Fruit fly (Drosophila melanogaster) whole organism, pupa: ENCODE measurements around the gene sro.

ENCODE experiments used
- CG10348 ChIP-seq: fragments of 200-800 bp; sonication (Bioruptor generic); IDR thresholded peaks from 2 replicates; pipeline ENCODE4 v1.3.6; 2022; ENCODE audit warnings: missing biosample characterization, missing genetic modification characterization
- CG12605 ChIP-seq: fragments of 200-800 bp; sonication (Bioruptor generic); IDR thresholded peaks from 2 replicates; pipeline ENCODE4 v1.3.6; 2022; ENCODE audit warnings: missing biosample characterization, missing genetic modification characterization
- CG13204 ChIP-seq: fragments of 200-800 bp; sonication (Bioruptor generic); optimal IDR thresholded peaks from 2 replicates; lab custom pipeline; 2018; ENCODE audit warnings: missing biosample characterization, mild to moderate bottlenecking, missing genetic modification characterization, moderate library complexity
- CG14655 ChIP-seq: fragments of 200-800 bp; sonication (Bioruptor generic); optimal IDR thresholded peaks from 3 replicates; lab custom pipeline; 2017; ENCODE audit warnings: mild to moderate bottlenecking, missing biosample characterization, missing genetic modification reagents, missing genetic modification characterization
- CG15710 ChIP-seq: fragments of 200-800 bp; sonication (Bioruptor generic); optimal IDR thresholded peaks from 2 replicates; lab custom pipeline; 2018; ENCODE audit warnings: missing biosample characterization, mild to moderate bottlenecking, missing genetic modification characterization, moderate library complexity
- CG17806 ChIP-seq: fragments of 200-800 bp; sonication (Bioruptor generic); optimal IDR thresholded peaks from 2 replicates; lab custom pipeline; 2018; ENCODE audit warnings: missing biosample characterization, mild to moderate bottlenecking, missing genetic modification characterization, moderate library complexity
- CG32121 ChIP-seq: fragments of 200-800 bp; sonication (Bioruptor generic); IDR thresholded peaks from 2 replicates; pipeline ENCODE4 v1.3.6; 2022; ENCODE audit warnings: missing biosample characterization, missing genetic modification characterization
- CG34367 ChIP-seq: fragments of 200-800 bp; sonication (Bioruptor generic); optimal IDR thresholded peaks from 2 replicates; lab custom pipeline; 2018; ENCODE audit warnings: missing biosample characterization, mild to moderate bottlenecking, missing genetic modification characterization
- CG4496 ChIP-seq: fragments of 200-800 bp; sonication (Bioruptor generic); IDR thresholded peaks from 3 replicates; pipeline ENCODE4 v1.3.6; 2022; ENCODE audit warnings: missing biosample characterization, missing genetic modification characterization
- CG8159 ChIP-seq: fragments of 200-800 bp; sonication (Bioruptor generic); optimal IDR thresholded peaks from 3 replicates; lab custom pipeline; 2018; ENCODE audit warnings: missing biosample characterization, mild to moderate bottlenecking, missing genetic modification characterization, moderate library complexity
- CG8301 ChIP-seq: fragments of 200-800 bp; sonication (Bioruptor generic); optimal IDR thresholded peaks from 2 replicates; lab custom pipeline; 2018; ENCODE audit warnings: missing biosample characterization, mild to moderate bottlenecking, missing genetic modification characterization
- CG9948 ChIP-seq: fragments of 200-800 bp; sonication (Bioruptor generic); optimal IDR thresholded peaks from 2 replicates; lab custom pipeline; 2018; ENCODE audit warnings: missing biosample characterization, mild to moderate bottlenecking, missing genetic modification characterization, moderate library complexity
- D1 ChIP-seq: fragments of 200-800 bp; sonication (Bioruptor generic); optimal IDR thresholded peaks from 2 replicates; lab custom pipeline; 2018; ENCODE audit warnings: missing biosample characterization, mild to moderate bottlenecking, missing genetic modification characterization, moderate library complexity
- EcR ChIP-seq: fragments of 200-800 bp; sonication (Bioruptor generic); optimal IDR thresholded peaks from 3 replicates; lab custom pipeline; 2019; ENCODE audit warnings: missing biosample characterization, missing genetic modification characterization, mild to moderate bottlenecking, moderate library complexity, missing genetic modification reagents
- Ets98B ChIP-seq: fragments of 200-800 bp; sonication (Bioruptor generic); IDR thresholded peaks from 2 replicates; pipeline ENCODE4 v1.3.6; 2022; ENCODE audit warnings: missing biosample characterization, missing genetic modification characterization
- Pif1A ChIP-seq: fragments of 200-800 bp; sonication (Bioruptor generic); optimal IDR thresholded peaks from 3 replicates; lab custom pipeline; 2016; ENCODE audit warnings: missing biosample characterization, missing genetic modification characterization
- Pif1B ChIP-seq: fragments of 200-800 bp; sonication (Bioruptor generic); optimal IDR thresholded peaks from 3 replicates; lab custom pipeline; 2016; ENCODE audit warnings: missing biosample characterization, missing genetic modification characterization
- Snoo ChIP-seq: fragments of 200-800 bp; sonication (Bioruptor generic); optimal IDR thresholded peaks from 3 replicates; lab custom pipeline; 2017; ENCODE audit warnings: missing biosample characterization, mild to moderate bottlenecking, missing genetic modification characterization, inconsistent platforms
- fd96Ca ChIP-seq: fragments of 200-800 bp; sonication (Bioruptor generic); IDR thresholded peaks from 3 replicates; pipeline ENCODE4 v1.3.6; 2022; ENCODE audit warnings: missing biosample characterization, missing genetic modification characterization
- gl ChIP-seq: fragments of 200-800 bp; sonication (Bioruptor generic); optimal IDR thresholded peaks from 2 replicates; lab custom pipeline; 2018; ENCODE audit warnings: missing biosample characterization, mild to moderate bottlenecking, missing genetic modification characterization
- rn ChIP-seq: fragments of 200-800 bp; sonication (Bioruptor generic); IDR thresholded peaks from 2 replicates; pipeline ENCODE4 v1.3.6; 2022; ENCODE audit warnings: missing biosample characterization, missing genetic modification characterization

The sro gene

DNA sequence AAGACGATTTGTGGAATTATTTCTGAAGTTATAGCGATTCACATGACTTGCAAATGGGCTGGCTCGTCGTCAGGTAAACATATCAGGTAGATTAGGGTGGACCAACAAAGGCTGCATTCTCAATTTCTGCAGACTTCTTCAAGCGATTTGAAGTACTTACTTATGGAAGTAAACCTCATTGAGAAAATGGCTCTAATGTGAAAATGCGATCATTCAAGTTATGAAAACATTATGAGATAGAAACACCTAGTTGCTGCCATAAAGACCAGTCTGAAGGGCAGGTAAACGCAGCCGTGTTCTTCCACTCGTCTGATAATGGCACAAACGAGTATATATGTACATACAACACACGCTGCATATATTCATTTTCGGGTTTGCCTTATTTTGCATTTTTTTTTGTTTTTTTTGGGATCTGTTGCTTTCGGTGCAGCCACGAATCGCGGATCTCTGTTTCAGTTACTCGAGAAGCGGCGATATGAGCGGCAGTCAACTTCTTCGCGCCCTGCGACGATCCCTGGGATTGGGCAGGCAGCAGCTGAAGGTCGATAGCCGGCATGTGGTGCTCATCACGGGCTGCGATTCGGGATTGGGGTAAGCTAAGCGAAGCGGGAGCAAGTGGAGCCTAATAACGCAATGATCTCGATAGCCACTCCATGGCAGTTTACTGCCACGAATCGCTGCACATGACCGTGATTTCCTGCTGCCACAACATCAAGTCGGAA lies at the start of gene sro:
Gene sro, plus strand, starts transcription at position 437 of the 722 bp plus-strand sequence.
- TF ChIP-seq D1 (tag; lab: Kevin White, UChicago) (no peak), CG12605 (GFP tag; lab: Robert Waterston, UW) (no peak), gl (no peak), CG4496 (GFP tag; lab: Robert Waterston, UW) (no peak), CG8159 (tag; lab: Kevin White, UChicago) (peak; percentile 86)

DNA sequence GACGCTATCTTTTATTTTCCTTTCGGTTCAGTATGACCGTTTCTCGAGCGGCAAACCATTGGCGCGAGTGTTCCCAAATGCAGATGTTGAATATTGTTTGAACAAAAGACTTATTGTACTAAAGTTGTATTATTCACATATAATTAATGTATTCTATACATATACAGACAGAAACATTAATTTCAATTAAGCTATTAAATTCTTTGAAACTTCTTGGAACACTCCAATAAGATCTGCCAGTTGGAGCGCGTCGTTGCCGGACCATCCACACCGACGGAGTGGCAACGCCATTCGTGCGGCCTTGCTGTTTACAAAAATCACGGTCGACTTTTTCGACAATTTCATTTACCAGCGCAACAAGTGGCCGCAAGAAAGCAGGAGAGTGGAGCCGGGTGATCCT lies 49.3 kb upstream of the sro start, which contains the start of the genes Wdr24 and IntS11:
Gene Wdr24, minus strand, starts transcription at position 37 of the 400 bp plus-strand sequence.
Gene IntS11, plus strand, starts transcription at position 282 of the 400 bp plus-strand sequence.
- peak; percentile 98 for TF ChIP-seq rn
- TF ChIP-seq Pif1B (GFP tag; lab: Kevin White, UChicago) = no peak
- peak; percentile 99 for TF ChIP-seq CG10348 (GFP tag; lab: Robert Waterston, UW)
- peak; percentile 99 for TF ChIP-seq CG4496 (GFP tag; lab: Robert Waterston, UW)
- peak; percentile 96 for TF ChIP-seq CG8301 (tag; lab: Kevin White, UChicago)
- peak; percentile 94 for TF ChIP-seq CG34367
- TF ChIP-seq CG14655 (GFP tag; lab: Kevin White, UChicago) = no peak
- peak; percentile 92 for TF ChIP-seq CG9948 (tag; lab: Kevin White, UChicago)
- TF ChIP-seq CG8159 (tag; lab: Kevin White, UChicago) = peak; percentile 94
- TF ChIP-seq Snoo (tag; lab: Kevin White, UChicago) = peak; percentile 95
- TF ChIP-seq CG12605 (GFP tag; lab: Robert Waterston, UW) = peak; percentile 97
- TF ChIP-seq gl = peak; percentile 83
- TF ChIP-seq CG17806 (tag; lab: Kevin White, UChicago) = peak; percentile 96
- no peak for TF ChIP-seq D1 (tag; lab: Kevin White, UChicago)
- TF ChIP-seq fd96Ca = peak; percentile 98
- TF ChIP-seq Ets98B (GFP tag; lab: Robert Waterston, UW) = peak; percentile 98
- peak; percentile 98 for TF ChIP-seq CG32121
- TF ChIP-seq CG13204 (GFP tag; lab: Kevin White, UChicago) = no peak
- peak; percentile 7 for TF ChIP-seq EcR
- TF ChIP-seq CG15710 (tag; lab: Kevin White, UChicago) = peak; percentile 98
- no peak for TF ChIP-seq Pif1A

dm6 chr3R:29748591-29749303 lies 45.6 kb upstream of the sro start, which contains the start of the genes ATPsyngamma and yata:
ATPsyngamma (minus strand) TSS chr3R:29749163.
yata (plus strand) TSS chr3R:29749219.
- peak; percentile 39 for TF ChIP-seq Snoo (tag; lab: Kevin White, UChicago)
- 0 out of 3 replicates have a peak, but pooled peaks have one; percentile 27 for TF ChIP-seq CG4496 (GFP tag; lab: Robert Waterston, UW)
- TF ChIP-seq EcR = no peak
- TF ChIP-seq gl = no peak
- peak; percentile 45 for TF ChIP-seq CG15710 (tag; lab: Kevin White, UChicago)
- TF ChIP-seq, all 21 proteins: peak for 3

dm6 chr3R:29749304-29750066 lies 44.9 kb upstream of the sro start:
- no peak for TF ChIP-seq gl
- TF ChIP-seq CG8301 (tag; lab: Kevin White, UChicago) = no peak
- TF ChIP-seq EcR = no peak
- no peak for TF ChIP-seq Snoo (tag; lab: Kevin White, UChicago)
- no peak for TF ChIP-seq CG15710 (tag; lab: Kevin White, UChicago)
- no peak for TF ChIP-seq CG17806 (tag; lab: Kevin White, UChicago)
- no peak for TF ChIP-seq CG14655 (GFP tag; lab: Kevin White, UChicago)
- TF ChIP-seq fd96Ca = no peak
- TF ChIP-seq CG12605 (GFP tag; lab: Robert Waterston, UW) = no peak
- no peak for TF ChIP-seq Ets98B (GFP tag; lab: Robert Waterston, UW)
- no peak for TF ChIP-seq D1 (tag; lab: Kevin White, UChicago)
- TF ChIP-seq CG8159 (tag; lab: Kevin White, UChicago) = no peak
- TF ChIP-seq CG10348 (GFP tag; lab: Robert Waterston, UW) = no peak
- TF ChIP-seq CG13204 (GFP tag; lab: Kevin White, UChicago) = no peak
- TF ChIP-seq CG9948 (tag; lab: Kevin White, UChicago) = no peak
- TF ChIP-seq rn = no peak
- TF ChIP-seq Pif1A = no peak
- no peak for TF ChIP-seq CG34367

DNA sequence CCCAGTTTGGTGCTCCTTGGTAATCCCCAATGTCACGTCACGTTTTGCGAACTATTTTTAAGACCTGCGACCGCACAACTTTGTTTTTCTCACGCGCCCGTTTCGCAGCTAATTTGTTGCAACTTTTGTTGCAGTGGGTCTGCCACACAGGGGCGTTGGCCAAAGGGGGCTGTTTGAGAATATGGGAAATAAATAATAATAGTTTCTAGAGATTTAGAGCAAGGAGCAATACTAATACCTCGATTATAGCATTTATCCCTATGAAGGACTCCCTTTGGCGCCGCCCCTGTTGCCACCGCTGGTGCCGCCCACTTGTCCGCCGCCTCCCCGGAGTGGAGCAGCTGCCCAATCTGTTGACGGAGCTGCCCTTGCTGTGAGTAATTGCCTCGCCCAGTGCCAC lies 39.1 kb upstream of the sro start:
- TF ChIP-seq CG15710 (tag; lab: Kevin White, UChicago) (peak; percentile 3), gl (no peak), CG34367 (no peak), CG17806 (tag; lab: Kevin White, UChicago) (no peak), fd96Ca (peak; percentile 90), D1 (tag; lab: Kevin White, UChicago) (no peak), CG4496 (GFP tag; lab: Robert Waterston, UW) (peak; percentile 83), CG14655 (GFP tag; lab: Kevin White, UChicago) (no peak), CG8159 (tag; lab: Kevin White, UChicago) (no peak), CG12605 (GFP tag; lab: Robert Waterston, UW) (peak; percentile 40; the same call in 1 of the 2 replicates), CG32121 (peak; percentile 87), Pif1A (no peak), Ets98B (GFP tag; lab: Robert Waterston, UW) (peak; percentile 87), rn (0 out of 2 replicates have a peak, but pooled peaks have one; percentile 52), CG13204 (GFP tag; lab: Kevin White, UChicago) (no peak), CG9948 (tag; lab: Kevin White, UChicago) (peak; percentile 7), Pif1B (GFP tag; lab: Kevin White, UChicago) (no peak), CG10348 (GFP tag; lab: Robert Waterston, UW) (peak; percentile 33; the same call in 1 of the 2 replicates), Snoo (tag; lab: Kevin White, UChicago) (no peak), CG8301 (tag; lab: Kevin White, UChicago) (no peak), EcR (no peak)
